Fruit fly (Drosophila melanogaster) whole organism, embryonic: ENCODE measurements around the gene CG31102.

Experiments used
- Aef1 ChIP-seq: fragments of 200-800 bp; sonication (Bioruptor generic); IDR thresholded peaks from 3 replicates; pipeline ENCODE4 v1.3.6; 2022; ENCODE audit warnings: missing biosample characterization, missing genetic modification characterization
- CG10267 ChIP-seq: fragments of 200-800 bp; sonication (Bioruptor generic); optimal IDR thresholded peaks from 2 replicates; lab custom pipeline; 2018; ENCODE audit warnings: missing biosample characterization, mild to moderate bottlenecking, missing genetic modification characterization, moderate library complexity
- CG10366 ChIP-seq: fragments of 200-800 bp; sonication (Bioruptor generic); IDR thresholded peaks from 2 replicates; pipeline ENCODE4 v1.3.6; 2022; ENCODE audit warnings: missing biosample characterization, missing genetic modification characterization
- CG11093 ChIP-seq: fragments of 200-800 bp; sonication (Bioruptor generic); IDR thresholded peaks from 3 replicates; pipeline ENCODE4 v1.3.6; 2022; ENCODE audit warnings: missing biosample characterization, missing genetic modification characterization
- CG11398 ChIP-seq: fragments of 200-800 bp; sonication (Bioruptor generic); optimal IDR thresholded peaks from 2 replicates; lab custom pipeline; 2016; ENCODE audit warnings: missing biosample characterization, missing genetic modification characterization
- CG12155 ChIP-seq: fragments of 200-800 bp; sonication (Bioruptor generic); optimal IDR thresholded peaks from 3 replicates; lab custom pipeline; 2016; ENCODE audit warnings: missing biosample characterization, missing genetic modification characterization
- CG13287 ChIP-seq: fragments of 200-800 bp; sonication (Bioruptor generic); IDR thresholded peaks from 2 replicates; pipeline ENCODE4 v1.3.6; 2022; ENCODE audit warnings: missing biosample characterization, missing genetic modification characterization; ENCODE audit not compliant: partially characterized antibody
- CG15601 ChIP-seq: fragments of 200-800 bp; sonication (Bioruptor generic); optimal IDR thresholded peaks from 3 replicates; lab custom pipeline; 2019; ENCODE audit warnings: missing biosample characterization, mild to moderate bottlenecking, missing genetic modification characterization, moderate library complexity
- CG1603 ChIP-seq: fragments of 200-800 bp; sonication (Bioruptor generic); optimal IDR thresholded peaks from 2 replicates; lab custom pipeline; 2019; ENCODE audit warnings: missing biosample characterization, mild to moderate bottlenecking, missing genetic modification characterization, moderate library complexity
- CG16815 ChIP-seq: fragments of 200-800 bp; sonication (Bioruptor generic); optimal IDR thresholded peaks from 3 replicates; lab custom pipeline; 2017; ENCODE audit warnings: missing biosample characterization, mild to moderate bottlenecking, missing genetic modification characterization
- CG17912 ChIP-seq: fragments of 200-800 bp; sonication (Bioruptor generic); optimal IDR thresholded peaks from 2 replicates; lab custom pipeline; 2018; ENCODE audit warnings: missing biosample characterization, mild to moderate bottlenecking, missing genetic modification characterization
- CG30020 ChIP-seq: fragments of 200-800 bp; optimal IDR thresholded peaks from 2 replicates; lab custom pipeline; 2019; ENCODE audit warnings: missing biosample characterization, mild to moderate bottlenecking, missing genetic modification characterization, moderate library complexity
- CG30431 ChIP-seq: fragments of 200-800 bp; sonication (Bioruptor generic); optimal IDR thresholded peaks from 2 replicates; lab custom pipeline; 2017; ENCODE audit warnings: missing biosample characterization, missing genetic modification characterization
- CG3838 ChIP-seq: fragments of 200-800 bp; sonication (Bioruptor generic); optimal IDR thresholded peaks from 3 replicates; lab custom pipeline; 2016; ENCODE audit warnings: missing biosample characterization, missing genetic modification characterization
- CG43689 ChIP-seq: fragments of 200-800 bp; sonication (Bioruptor generic); IDR thresholded peaks from 2 replicates; pipeline ENCODE4 v1.3.6; 2022; ENCODE audit warnings: missing biosample characterization, missing genetic modification characterization
- CG5953 ChIP-seq: fragments of 200-800 bp; sonication (Bioruptor generic); IDR thresholded peaks from 2 replicates; pipeline ENCODE4 v1.3.6; 2022; ENCODE audit warnings: missing biosample characterization, missing genetic modification characterization
- CG6654 ChIP-seq: fragments of 200-800 bp; sonication (Bioruptor generic); optimal IDR thresholded peaks from 2 replicates; lab custom pipeline; 2017; ENCODE audit warnings: missing biosample characterization, mild to moderate bottlenecking, missing genetic modification characterization
- CG6765 ChIP-seq: fragments of 200-800 bp; sonication (Bioruptor generic); optimal IDR thresholded peaks from 3 replicates; lab custom pipeline; 2017; ENCODE audit warnings: missing biosample characterization, mild to moderate bottlenecking, missing genetic modification characterization
- CG7987 ChIP-seq: fragments of 200-800 bp; sonication (Bioruptor generic); optimal IDR thresholded peaks from 2 replicates; lab custom pipeline; 2018; ENCODE audit warnings: missing biosample characterization, mild to moderate bottlenecking, missing genetic modification characterization, moderate library complexity
- CG9609 ChIP-seq: fragments of 200-800 bp; sonication (Bioruptor generic); optimal IDR thresholded peaks from 3 replicates; lab custom pipeline; 2016; ENCODE audit warnings: missing biosample characterization, missing genetic modification characterization
- CG9817 ChIP-seq: fragments of 200-800 bp; sonication (Bioruptor generic); optimal IDR thresholded peaks from 2 replicates; lab custom pipeline; 2018; ENCODE audit warnings: missing biosample characterization, mild to moderate bottlenecking, missing genetic modification characterization, moderate library complexity
- CG9932 ChIP-seq: fragments of 200-800 bp; sonication (Bioruptor generic); IDR thresholded peaks from 2 replicates; pipeline ENCODE4 v1.3.6; 2022; ENCODE audit warnings: missing biosample characterization, missing genetic modification characterization
- D19B ChIP-seq: fragments of 200-800 bp; sonication (Bioruptor generic); optimal IDR thresholded peaks from 2 replicates; lab custom pipeline; 2017; ENCODE audit warnings: missing biosample characterization, mild to moderate bottlenecking, missing genetic modification characterization
- Dbx ChIP-seq: fragments of 200-800 bp; sonication (Bioruptor generic); IDR thresholded peaks from 3 replicates; pipeline ENCODE4 v1.3.6; 2022; ENCODE audit warnings: missing biosample characterization, missing genetic modification characterization
- Doc2 ChIP-seq: fragments of 200-800 bp; sonication (Bioruptor generic); IDR thresholded peaks from 2 replicates; pipeline ENCODE4 v1.3.6; 2022; ENCODE audit warnings: missing biosample characterization, missing genetic modification characterization
- Drgx ChIP-seq: fragments of 200-800 bp; sonication (Bioruptor generic); IDR thresholded peaks from 2 replicates; pipeline ENCODE4 v1.3.6; 2022; ENCODE audit warnings: missing biosample characterization, missing genetic modification characterization
- Ets65A ChIP-seq: fragments of 200-800 bp; sonication (Bioruptor generic); peaks from one replicate; lab custom pipeline; 2016; ENCODE audit warnings: missing biosample characterization, missing genetic modification characterization
- Ets97D ChIP-seq: fragments of 200-800 bp; sonication (Bioruptor generic); optimal IDR thresholded peaks from 3 replicates; lab custom pipeline; 2016; ENCODE audit warnings: missing biosample characterization, missing genetic modification characterization
- GATAe ChIP-seq: fragments of 200-800 bp; sonication (Bioruptor generic); conservative IDR thresholded peaks from 2 replicates; pipeline ENCODE4 v1.3.6; 2022; ENCODE audit warnings: missing biosample characterization, missing genetic modification characterization
- HmgZ ChIP-seq: fragments of 200-800 bp; sonication (Bioruptor generic); optimal IDR thresholded peaks from 2 replicates; lab custom pipeline; 2018; ENCODE audit warnings: missing biosample characterization, mild to moderate bottlenecking, missing genetic modification characterization
- Lim3 ChIP-seq: fragments of 200-800 bp; sonication (Bioruptor generic); IDR thresholded peaks from 2 replicates; pipeline ENCODE4 v1.3.6; 2022; ENCODE audit warnings: missing biosample characterization, missing genetic modification characterization
- NfI ChIP-seq: fragments of 200-800 bp; sonication (Bioruptor generic); optimal IDR thresholded peaks from 3 replicates; lab custom pipeline; 2018; ENCODE audit warnings: missing biosample characterization, mild to moderate bottlenecking, missing genetic modification characterization, moderate library complexity
- Opbp ChIP-seq: fragments of 200-800 bp; sonication (Bioruptor generic); IDR thresholded peaks from 3 replicates; pipeline ENCODE4 v1.3.6; 2022; ENCODE audit warnings: missing biosample characterization, missing genetic modification characterization; ENCODE audit not compliant: partially characterized antibody
- Pdp1 ChIP-seq, 2 experiments: fragments of 200-800 bp; sonication (Bioruptor generic); optimal IDR thresholded peaks; 3 replicates each; lab custom pipeline; 2016; ENCODE audit warnings: missing biosample characterization in 2 of 2, missing genetic modification characterization in 2 of 2, mild to moderate bottlenecking in 1 of 2, moderate library complexity in 1 of 2
- Six4 ChIP-seq: fragments of 200-800 bp; sonication (Bioruptor generic); optimal IDR thresholded peaks from 2 replicates; lab custom pipeline; 2016; ENCODE audit warnings: missing biosample characterization, missing genetic modification characterization
- Sry-β ChIP-seq: fragments of 200-800 bp; sonication (Bioruptor generic); optimal IDR thresholded peaks from 2 replicates; lab custom pipeline; 2018; ENCODE audit warnings: missing biosample characterization, mild to moderate bottlenecking, missing genetic modification characterization, moderate library complexity
- Xrp1 ChIP-seq: fragments of 200-800 bp; sonication (Bioruptor generic); IDR thresholded peaks from 2 replicates; pipeline ENCODE4 v1.3.6; 2022; ENCODE audit warnings: missing biosample characterization, missing genetic modification characterization
- ara ChIP-seq: fragments of 200-800 bp; sonication (Bioruptor generic); IDR thresholded peaks from 2 replicates; pipeline ENCODE4 v1.3.6; 2022; ENCODE audit warnings: missing biosample characterization, missing genetic modification characterization
- disco-r ChIP-seq: fragments of 200-800 bp; sonication (Bioruptor generic); optimal IDR thresholded peaks from 2 replicates; lab custom pipeline; 2016; ENCODE audit warnings: missing biosample characterization, missing genetic modification characterization
- dysf ChIP-seq: fragments of 200-800 bp; sonication (Bioruptor generic); IDR thresholded peaks from 3 replicates; pipeline ENCODE4 v1.3.6; 2022; ENCODE audit warnings: missing biosample characterization, missing genetic modification characterization
- ind ChIP-seq: fragments of 200-800 bp; sonication (Bioruptor generic); optimal IDR thresholded peaks from 3 replicates; lab custom pipeline; 2016; ENCODE audit warnings: missing biosample characterization, missing genetic modification characterization
- ken ChIP-seq: fragments of 200-800 bp; sonication (Bioruptor generic); IDR thresholded peaks from 3 replicates; pipeline ENCODE4 v1.3.6; 2022; ENCODE audit warnings: missing biosample characterization, missing genetic modification characterization
- maf-S ChIP-seq: fragments of 200-800 bp; sonication (Bioruptor generic); optimal IDR thresholded peaks from 2 replicates; lab custom pipeline; 2016; ENCODE audit warnings: missing biosample characterization, missing genetic modification characterization
- nmo ChIP-seq: fragments of 200-800 bp; sonication (Bioruptor generic); optimal IDR thresholded peaks from 2 replicates; lab custom pipeline; 2018; ENCODE audit warnings: missing biosample characterization, mild to moderate bottlenecking, missing genetic modification characterization, moderate library complexity
- pita ChIP-seq: fragments of 200-800 bp; sonication (Bioruptor generic); optimal IDR thresholded peaks from 2 replicates; lab custom pipeline; 2017; ENCODE audit warnings: missing biosample characterization, mild to moderate bottlenecking, missing genetic modification characterization
- salm ChIP-seq: fragments of 200-800 bp; sonication (Bioruptor generic); optimal IDR thresholded peaks from 2 replicates; lab custom pipeline; 2018; ENCODE audit warnings: missing biosample characterization, mild to moderate bottlenecking, missing genetic modification characterization
- schlank ChIP-seq: fragments of 200-800 bp; sonication (Bioruptor generic); optimal IDR thresholded peaks from 2 replicates; lab custom pipeline; 2018; ENCODE audit warnings: missing biosample characterization, mild to moderate bottlenecking, missing genetic modification characterization
- sug ChIP-seq: fragments of 200-800 bp; optimal IDR thresholded peaks from 2 replicates; lab custom pipeline; 2019; ENCODE audit warnings: missing biosample characterization, mild to moderate bottlenecking, missing genetic modification characterization, moderate library complexity
- tap ChIP-seq: fragments of 200-800 bp; optimal IDR thresholded peaks from 3 replicates; lab custom pipeline; 2019; ENCODE audit warnings: missing biosample characterization, mild to moderate bottlenecking, missing genetic modification characterization, moderate library complexity
- wor ChIP-seq: fragments of 200-800 bp; sonication (Bioruptor generic); IDR thresholded peaks from 2 replicates; pipeline ENCODE4 v1.3.6; 2022; ENCODE audit warnings: missing biosample characterization, missing genetic modification characterization

The CG31102 gene

DNA sequence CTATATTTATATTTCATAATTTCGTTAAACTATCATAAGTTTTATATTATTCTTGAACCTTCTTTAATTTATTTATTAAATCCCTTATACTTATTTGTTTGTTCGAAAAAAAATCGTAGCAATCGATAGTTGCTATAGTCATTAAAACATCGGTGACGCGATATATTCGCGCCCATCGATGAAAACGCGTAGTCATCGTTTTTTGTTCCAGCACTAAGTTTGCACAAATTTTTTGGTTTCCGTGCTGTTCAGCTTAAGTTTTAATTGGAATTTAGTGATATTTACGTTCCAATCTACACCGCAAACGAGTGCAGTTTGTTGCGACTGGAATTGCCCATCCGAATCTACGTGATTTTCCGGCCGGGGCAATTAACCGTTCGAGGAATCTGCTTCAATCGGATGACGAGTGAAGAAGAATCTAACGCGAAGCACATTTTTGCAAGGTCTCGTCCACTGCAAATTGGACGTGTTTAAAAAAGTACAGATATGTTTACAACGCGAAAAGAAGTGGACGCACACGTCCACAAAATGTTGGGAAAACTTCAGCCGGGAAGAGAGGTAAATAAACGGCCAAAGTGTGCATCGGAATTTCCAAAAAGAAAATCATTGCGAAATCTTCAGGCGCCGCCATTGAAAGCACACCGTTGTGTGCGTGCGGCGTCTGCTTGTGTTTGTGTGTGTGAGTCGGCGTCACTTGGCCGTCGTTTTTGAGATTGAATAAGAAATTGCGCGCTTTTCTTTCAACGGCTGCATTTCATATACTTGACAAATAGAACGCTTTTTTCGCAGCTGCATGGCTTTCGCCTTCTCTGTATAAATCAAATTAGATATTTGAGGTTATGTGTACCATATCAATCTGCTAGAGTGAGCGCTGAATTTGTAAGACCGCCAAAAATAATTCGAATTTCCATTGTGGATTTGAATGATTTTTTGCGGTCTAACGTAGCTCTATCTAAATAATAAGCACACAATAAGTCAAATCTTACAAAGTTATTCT, 46.0 kb downstream of the CG31102 start, which contains the start of gene Nup358 (continued):
- TF ChIP-seq Pdp1 (GFP tag; optimal IDR thresholded peaks at IDR 0.05; lab: Kevin White, UChicago) (no peak), disco-r (GFP tag; lab: Kevin White, UChicago) (no peak), HmgZ (tag; lab: Kevin White, UChicago) (peak; percentile 36), ind (no peak), CG16815 (GFP tag; lab: Kevin White, UChicago) (no peak), CG9609 (GFP tag; lab: Kevin White, UChicago) (no peak), Opbp (peak; percentile 99), sug (tag; lab: Kevin White, UChicago) (peak; percentile 23), CG11398 (GFP tag; lab: Kevin White, UChicago) (no peak), Six4 (GFP tag; lab: Kevin White, UChicago) (no peak), CG13287 (GFP tag; lab: Robert Waterston, UW) (peak; percentile 97), CG6654 (GFP tag; lab: Kevin White, UChicago) (no peak), CG9932 (GFP tag; lab: Robert Waterston, UW) (peak; percentile 64), CG10366 (GFP tag; lab: Robert Waterston, UW) (no peak), Ets65A (GFP tag; lab: Kevin White, UChicago) (no peak), Aef1 (no peak), Xrp1 (GFP tag; lab: Robert Waterston, UW) (no peak), Dbx (GFP tag; lab: Robert Waterston, UW) (peak; percentile 54; the same call in 1 of the 3 replicates), CG1603 (peak; percentile 62), Lim3 (no peak), Doc2 (GFP tag; lab: Robert Waterston, UW) (no peak), tap (tag; lab: Kevin White, UChicago) (no peak), CG7987 (GFP tag; lab: Kevin White, UChicago) (no peak), CG5953 (GFP tag; lab: Robert Waterston, UW) (no peak), CG30020 (peak; percentile 35), CG43689 (no peak), NfI (GFP tag; lab: Kevin White, UChicago) (no peak), CG9817 (tag; lab: Kevin White, UChicago) (no peak), GATAe (GFP tag; lab: Robert Waterston, UW) (no peak), ken (no peak), CG30431 (no peak), CG6765 (no peak), CG12155 (GFP tag; lab: Kevin White, UChicago) (no peak), wor (GFP tag; lab: Robert Waterston, UW) (no peak), CG17912 (GFP tag; lab: Kevin White, UChicago) (no peak), salm (tag; lab: Kevin White, UChicago) (no peak), maf-S (no peak), Ets97D (peak; percentile 80), D19B (no peak), CG15601 (tag; lab: Kevin White, UChicago) (peak; percentile 37), schlank (tag; lab: Kevin White, UChicago) (no peak), CG3838 (no peak), CG10267 (tag; lab: Kevin White, UChicago) (peak; percentile 61), CG11093 (GFP tag; lab: Robert Waterston, UW) (no peak), Sry-β (GFP tag; lab: Kevin White, UChicago) (no peak), dysf (no peak), ara (GFP tag; lab: Robert Waterston, UW) (no peak), nmo (GFP tag; lab: Kevin White, UChicago) (peak; percentile 55), Drgx (GFP tag; lab: Robert Waterston, UW) (no peak), pita (GFP tag; lab: Kevin White, UChicago) (no peak)
